Worm (Caenorhabditis elegans) whole organism, L4 larva: ENCODE measurements around the gene C34D10.5.

Experiments used
- D1046.2 ChIP-seq: fragments of 200-800 bp; sonication (Bioruptor generic); IDR thresholded peaks from 2 replicates; pipeline ENCODE4 v1.3.6; 2022; ENCODE audit warnings: missing genetic modification characterization, missing compliant biosample characterization
- R02D3.7 ChIP-seq: fragments of 150-350 bp; sonication (generic microtip); optimal IDR thresholded peaks from 3 replicates; lab custom pipeline; 2014; ENCODE audit warnings: missing biosample characterization, missing genetic modification characterization
- Y48G9A.11 ChIP-seq: fragments of 200-800 bp; sonication (Bioruptor generic); IDR thresholded peaks from 2 replicates; pipeline ENCODE4 v1.3.6; 2022; ENCODE audit warnings: missing genetic modification reagents, missing genetic modification characterization, missing compliant biosample characterization
- Y75B8A.6 ChIP-seq: fragments of 200-800 bp; sonication (Bioruptor generic); IDR thresholded peaks from 2 replicates; pipeline ENCODE4 v1.3.6; 2022; ENCODE audit warnings: missing genetic modification reagents, missing genetic modification characterization, missing compliant biosample characterization
- ZK337.2 ChIP-seq: fragments of 200-800 bp; sonication (Bioruptor generic); IDR thresholded peaks from 2 replicates; pipeline ENCODE4 v1.3.6; 2022; ENCODE audit warnings: missing genetic modification reagents, missing genetic modification characterization, missing compliant biosample characterization
- aly-2 ChIP-seq: sonication (generic microtip); optimal IDR thresholded peaks from 2 replicates; lab custom pipeline; 2018; ENCODE audit warnings: missing biosample characterization, missing genetic modification characterization
- arid-1 ChIP-seq: fragments of 200-800 bp; sonication (Bioruptor generic); conservative IDR thresholded peaks from 2 replicates; pipeline ENCODE4 v1.3.6; 2022; ENCODE audit warnings: missing genetic modification reagents, missing genetic modification characterization, missing compliant biosample characterization
- ceh-44 ChIP-seq: fragments of 200-800 bp; sonication (Bioruptor generic); IDR thresholded peaks from 2 replicates; pipeline ENCODE4 v1.3.6; 2022; ENCODE audit warnings: missing genetic modification reagents, missing genetic modification characterization, missing compliant biosample characterization
- ceh-62 ChIP-seq: sonication (generic microtip); optimal IDR thresholded peaks from 2 replicates; lab custom pipeline; 2017; ENCODE audit warnings: missing biosample characterization, missing genetic modification characterization
- cey-2 ChIP-seq: sonication (generic microtip); optimal IDR thresholded peaks from 3 replicates; lab custom pipeline; 2017; ENCODE audit warnings: missing genetic modification characterization, mild to moderate bottlenecking, missing compliant biosample characterization, antibody characterized with exemption, borderline replicate concordance; ENCODE audit not compliant: insufficient read depth
- ctbp-1 ChIP-seq: fragments of 200-800 bp; sonication (Bioruptor generic); IDR thresholded peaks from 2 replicates; pipeline ENCODE4 v1.3.6; 2022; ENCODE audit warnings: missing genetic modification reagents, missing genetic modification characterization, missing compliant biosample characterization
- daf-12 ChIP-seq: fragments of 150-350 bp; optimal IDR thresholded peaks from 2 replicates; lab custom pipeline; 2014; ENCODE audit warnings: missing biosample characterization, missing genetic modification reagents, missing genetic modification characterization
- dmd-9 ChIP-seq: fragments of 200-800 bp; sonication (Bioruptor generic); IDR thresholded peaks from 2 replicates; pipeline ENCODE4 v1.3.6; 2022; ENCODE audit warnings: missing genetic modification reagents, missing genetic modification characterization, missing compliant biosample characterization
- egl-43 ChIP-seq: fragments of 200-800 bp; sonication (Bioruptor generic); IDR thresholded peaks from 2 replicates; pipeline ENCODE4 v1.3.6; 2022; ENCODE audit warnings: missing genetic modification reagents, missing genetic modification characterization, missing compliant biosample characterization
- hlh-11 ChIP-seq: fragments of 200-800 bp; sonication (Bioruptor generic); optimal IDR thresholded peaks from 2 replicates; lab custom pipeline; 2018; ENCODE audit warnings: mild to moderate bottlenecking, missing genetic modification characterization, missing compliant biosample characterization
- hmg-1.1 ChIP-seq: fragments of 200-800 bp; sonication (Bioruptor generic); IDR thresholded peaks from 2 replicates; pipeline ENCODE4 v1.3.6; 2022; ENCODE audit warnings: missing genetic modification reagents, missing genetic modification characterization, missing compliant biosample characterization
- jun-1 ChIP-seq: fragments of 150-350 bp; optimal IDR thresholded peaks from 2 replicates; lab custom pipeline; 2014; ENCODE audit warnings: missing biosample characterization, missing genetic modification reagents, missing genetic modification characterization
- lin-13 ChIP-seq: fragments of 150-350 bp; optimal IDR thresholded peaks from 2 replicates; lab custom pipeline; 2014; ENCODE audit warnings: missing biosample characterization, missing genetic modification reagents, missing genetic modification characterization
- lin-29 ChIP-seq: fragments of 200-800 bp; sonication (Bioruptor generic); IDR thresholded peaks from 2 replicates; pipeline ENCODE4 v1.3.6; 2022; ENCODE audit warnings: missing genetic modification reagents, missing genetic modification characterization, missing compliant biosample characterization
- lin-38 ChIP-seq: fragments of 200-800 bp; sonication (Bioruptor generic); IDR thresholded peaks from 2 replicates; pipeline ENCODE4 v1.3.6; 2022; ENCODE audit warnings: missing genetic modification reagents, missing genetic modification characterization, missing compliant biosample characterization
- lir-3 ChIP-seq: sonication (generic microtip); optimal IDR thresholded peaks from 2 replicates; lab custom pipeline; 2016; ENCODE audit warnings: mild to moderate bottlenecking, missing genetic modification characterization, missing compliant biosample characterization
- madf-5 ChIP-seq, 2 experiments: fragments of 200-800 bp; sonication (Bioruptor generic); IDR thresholded peaks; 2 replicates each; pipeline ENCODE4 v1.3.6; 2022; ENCODE audit warnings: missing compliant biosample characterization in 2 of 2, missing genetic modification characterization in 2 of 2
- mdt-29 ChIP-seq: fragments of 200-800 bp; sonication (Bioruptor generic); IDR thresholded peaks from 2 replicates; pipeline ENCODE4 v1.3.6; 2022; ENCODE audit warnings: missing genetic modification reagents, missing genetic modification characterization, missing compliant biosample characterization
- mxl-3 ChIP-seq: fragments of 200-800 bp; sonication (Bioruptor generic); optimal IDR thresholded peaks from 2 replicates; lab custom pipeline; 2018; ENCODE audit warnings: mild to moderate bottlenecking, missing genetic modification characterization, missing compliant biosample characterization
- nhr-41 ChIP-seq: fragments of 200-800 bp; sonication (Bioruptor generic); IDR thresholded peaks from 2 replicates; pipeline ENCODE4 v1.3.6; 2022; ENCODE audit warnings: missing genetic modification reagents, missing genetic modification characterization, missing compliant biosample characterization
- nhr-42 ChIP-seq: fragments of 200-800 bp; sonication (Bioruptor generic); IDR thresholded peaks from 2 replicates; pipeline ENCODE4 v1.3.6; 2022; ENCODE audit warnings: missing genetic modification characterization, missing compliant biosample characterization
- nhr-76 ChIP-seq: fragments of 150-350 bp; optimal IDR thresholded peaks from 2 replicates; lab custom pipeline; 2014; ENCODE audit warnings: missing biosample characterization, missing genetic modification characterization
- pha-4 ChIP-seq, 2 experiments: fragments of 150-350 bp in 1 of 2; fragments of 200-800 bp in 1 of 2; sonication (Bioruptor generic) in 1 of 2; IDR thresholded peaks in 1 of 2; optimal IDR thresholded peaks in 1 of 2; 2 replicates each; pipeline versions ENCODE4 v1.3.6 to Lab custom; 2014 to 2022; ENCODE audit warnings: missing genetic modification characterization in 2 of 2, missing genetic modification reagents in 2 of 2, missing biosample characterization in 1 of 2, missing compliant biosample characterization in 1 of 2
- pqm-1 ChIP-seq: sonication (generic microtip); optimal IDR thresholded peaks from 2 replicates; lab custom pipeline; 2017; ENCODE audit warnings: missing biosample characterization, missing genetic modification characterization
- set-16 ChIP-seq: fragments of 200-800 bp; sonication (Bioruptor generic); IDR thresholded peaks from 2 replicates; pipeline ENCODE4 v1.3.6; 2022; ENCODE audit warnings: missing genetic modification reagents, missing genetic modification characterization, missing compliant biosample characterization
- skn-1 ChIP-seq: fragments of 150-350 bp; optimal IDR thresholded peaks from 2 replicates; lab custom pipeline; 2014; ENCODE audit warnings: missing biosample characterization, missing genetic modification characterization
- snpc-1.2 ChIP-seq: fragments of 200-800 bp; sonication (Bioruptor generic); IDR thresholded peaks from 2 replicates; pipeline ENCODE4 v1.3.6; 2022; ENCODE audit warnings: missing genetic modification reagents, missing genetic modification characterization, missing compliant biosample characterization
- snpc-4 ChIP-seq: fragments of 150-350 bp; optimal IDR thresholded peaks from 2 replicates; lab custom pipeline; 2014; ENCODE audit warnings: missing biosample characterization, missing genetic modification characterization
- tag-97 ChIP-seq: fragments of 200-800 bp; sonication (Bioruptor generic); IDR thresholded peaks from 2 replicates; pipeline ENCODE4 v1.3.6; 2022; ENCODE audit warnings: missing genetic modification characterization, missing compliant biosample characterization
- tra-1 ChIP-seq: fragments of 200-800 bp; sonication (Bioruptor generic); IDR thresholded peaks from 2 replicates; pipeline ENCODE4 v1.3.6; 2022; ENCODE audit warnings: missing genetic modification reagents, missing genetic modification characterization, missing compliant biosample characterization
- zip-11 ChIP-seq: fragments of 200-800 bp; sonication (Bioruptor generic); IDR thresholded peaks from 2 replicates; pipeline ENCODE4 v1.3.6; 2022; ENCODE audit warnings: missing genetic modification characterization, missing compliant biosample characterization
- ztf-11 ChIP-seq: fragments of 150-350 bp; optimal IDR thresholded peaks from 2 replicates; lab custom pipeline; 2014; ENCODE audit warnings: missing biosample characterization, missing genetic modification characterization
- ztf-7 ChIP-seq: fragments of 150-350 bp; optimal IDR thresholded peaks from 2 replicates; lab custom pipeline; 2014; ENCODE audit warnings: missing biosample characterization, missing genetic modification characterization

The C34D10.5 gene

ce11 chrX:8036219-8036883, 18.5 kb downstream of the C34D10.5 start (continued):
- TF ChIP-seq lin-29 (GFP tag; lab: Robert Waterston, UW) (peak; percentile 92), daf-12 (peak; percentile 17), lin-13 (peak; percentile 83), Y48G9A.11 (peak; percentile 73), pqm-1 (tag; lab: Kevin White, UChicago) (peak; percentile 61), hlh-11 (peak; percentile 98), mdt-29 (GFP tag; lab: Robert Waterston, UW) (peak; percentile 94), lir-3 (tag; lab: Kevin White, UChicago) (peak; percentile 93), nhr-42 (GFP tag; lab: Robert Waterston, UW) (peak; percentile 98), nhr-76 (tag; lab: Kevin White, UChicago) (peak; percentile 79), ZK337.2 (peak; percentile 93), nhr-41 (peak; percentile 43), lin-38 (GFP tag; lab: Robert Waterston, UW) (peak; percentile 81), ctbp-1 (GFP tag; lab: Robert Waterston, UW) (peak; percentile 98), arid-1 (peak; percentile 87), ztf-7 (peak; percentile 94), ceh-62 (tag; lab: Kevin White, UChicago) (peak; percentile 5), zip-11 (GFP tag; lab: Robert Waterston, UW) (peak; percentile 43; the same call in 1 of the 2 replicates), jun-1 (tag; lab: Kevin White, UChicago) (peak; percentile 98), tag-97 (0 out of 2 replicates have a peak, but pooled peaks have one; percentile 59), set-16 (GFP tag; lab: Robert Waterston, UW) (peak; percentile 24; the same call in 1 of the 2 replicates), snpc-4 (tag; lab: Kevin White, UChicago) (no peak), aly-2 (no peak), mxl-3 (GFP tag; lab: Kevin White, UChicago) (peak; percentile 89), cey-2 (tag; lab: Kevin White, UChicago) (no peak), D1046.2 (GFP tag; lab: Robert Waterston, UW) (peak; percentile 82), R02D3.7 (tag; lab: Kevin White, UChicago) (peak; percentile 9), madf-5 (GFP tag; IDR thresholded peaks at IDR 0.05; lab: Robert Waterston, UW) (peak; percentile 69 to 94; a peak in 3 of 4 replicates), ztf-11 (tag; lab: Kevin White, UChicago) (peak; percentile 64), Y75B8A.6 (GFP tag; lab: Robert Waterston, UW) (peak; percentile 52; the same call in 1 of the 2 replicates), snpc-1.2 (GFP tag; lab: Robert Waterston, UW) (peak; percentile 83), tra-1 (GFP tag; lab: Robert Waterston, UW) (peak; percentile 95), skn-1 (tag; lab: Kevin White, UChicago) (no peak), dmd-9 (GFP tag; lab: Robert Waterston, UW) (peak; percentile 81), ceh-44 (GFP tag; lab: Robert Waterston, UW) (peak; percentile 61), egl-43 (GFP tag; lab: Robert Waterston, UW) (peak; percentile 90)

DNA sequence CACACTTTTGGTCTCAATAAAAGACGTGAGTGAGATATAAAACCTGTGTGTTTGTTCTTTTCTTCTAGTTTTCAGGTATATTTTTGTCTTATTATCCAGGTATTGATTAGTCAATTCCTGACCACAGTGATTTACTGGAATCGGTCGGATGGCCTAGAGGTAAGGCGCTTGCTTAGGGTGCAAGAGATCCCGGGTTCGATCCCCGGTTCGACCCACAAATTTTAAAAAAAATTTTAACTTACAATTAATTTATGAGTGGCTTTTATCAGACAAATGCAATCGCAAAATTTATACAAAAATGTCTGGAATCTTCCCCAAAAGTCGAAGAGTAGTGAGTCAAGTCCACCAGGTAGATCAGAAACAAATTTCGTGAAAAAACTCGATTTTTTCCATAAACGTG, 19.5 kb downstream of the C34D10.5 start:
- TF ChIP-seq snpc-1.2 (GFP tag; lab: Robert Waterston, UW) (peak; percentile 85), hmg-1.1 (GFP tag; lab: Robert Waterston, UW) (no peak), pha-4 (GFP tag; IDR thresholded peaks at IDR 0.05; lab: Robert Waterston, UW) (peak; percentile 46; the same call in 1 of the 2 replicates), pha-4 (tag; optimal IDR thresholded peaks at IDR 0.05; lab: Kevin White, UChicago) (no peak), arid-1 (0 out of 2 replicates have a peak, but pooled peaks have one; percentile 55)
